Worm (Caenorhabditis elegans): ENCODE data around the gene nspb-10.

Gene nspb-10

ce11 chrII:14598367-14598766, 10.3 kb upstream of the nspb-10 start:
- TF ChIP-seq daf-12 (tag; optimal IDR thresholded peaks at IDR 0.05), result no peak
- no peak for TF ChIP-seq ceh-44 (GFP tag; IDR thresholded peaks at IDR 0.05)
- TF ChIP-seq attf-4 (tag; optimal IDR thresholded peaks at IDR 0.05), result no peak
- TF ChIP-seq Y5F2A.4 (GFP tag; optimal IDR thresholded peaks at IDR 0.05), result no peak
- no peak for TF ChIP-seq Y48G9A.11 (GFP tag; IDR thresholded peaks at IDR 0.05)
- TF ChIP-seq tra-1 (GFP tag; IDR thresholded peaks at IDR 0.05), result 0 out of 2 replicates have a peak, but pooled peaks have one; percentile 29
- no peak for TF ChIP-seq lin-29 (GFP tag; IDR thresholded peaks at IDR 0.05)
- no peak for TF ChIP-seq mep-1 (tag; optimal IDR thresholded peaks at IDR 0.05)
- no peak for TF ChIP-seq D1046.2 (GFP tag; IDR thresholded peaks at IDR 0.05)
- TF ChIP-seq lir-3 (tag; optimal IDR thresholded peaks at IDR 0.05), result no peak
- no peak for TF ChIP-seq T20F7.1 (GFP tag; optimal IDR thresholded peaks at IDR 0.05)
- TF ChIP-seq hif-1 (tag; optimal IDR thresholded peaks at IDR 0.05), result peak; percentile 36 to 76
- TF ChIP-seq dpl-1 (GFP tag; optimal IDR thresholded peaks at IDR 0.05), result peak; percentile 21
- TF ChIP-seq nhr-25 (tag; optimal IDR thresholded peaks at IDR 0.05; ENCODE audit: borderline replicate concordance, insufficient read depth), result no peak
- no peak for TF ChIP-seq skn-1 (tag; optimal IDR thresholded peaks at IDR 0.05)
- TF ChIP-seq nhr-28 (tag; optimal IDR thresholded peaks at IDR 0.05), result peak; percentile 81
- TF ChIP-seq ZK337.2 (GFP tag; IDR thresholded peaks at IDR 0.05), result no peak
- TF ChIP-seq dmd-8 (GFP tag; IDR thresholded peaks at IDR 0.05), result no peak
- TF ChIP-seq F10B5.3 (tag; optimal IDR thresholded peaks at IDR 0.05), result no peak
- TF ChIP-seq dmd-9 (GFP tag; IDR thresholded peaks at IDR 0.05), result no peak
- TF ChIP-seq madf-5 (GFP tag; IDR thresholded peaks at IDR 0.05), result no peak
- TF ChIP-seq duxl-1 (tag; optimal IDR thresholded peaks at IDR 0.05; ENCODE audit: poor library complexity), result no peak
- no peak for TF ChIP-seq egl-43 (GFP tag; IDR thresholded peaks at IDR 0.05)
- TF ChIP-seq aha-1 (tag), result peak; percentile 95
- TF ChIP-seq mxl-3 (GFP tag; optimal IDR thresholded peaks at IDR 0.05), result no peak
- no peak for TF ChIP-seq ceh-82 (tag; optimal IDR thresholded peaks at IDR 0.05)
- TF ChIP-seq snpc-4 (tag; optimal IDR thresholded peaks at IDR 0.05), result no peak
- TF ChIP-seq unc-62 (GFP tag; optimal IDR thresholded peaks at IDR 0.05 in 1 of 2), result peak in 1 of 2 experiments; percentile 59
- no peak for TF ChIP-seq unc-62 (tag; optimal IDR thresholded peaks at IDR 0.05)
- TF ChIP-seq zip-11 (GFP tag; IDR thresholded peaks at IDR 0.05), result no peak
- TF ChIP-seq daf-8 (GFP tag; IDR thresholded peaks at IDR 0.05), result no peak
- peak; percentile 59 for TF ChIP-seq hmg-1.1 (GFP tag; IDR thresholded peaks at IDR 0.05)
- TF ChIP-seq nhr-76 (tag; optimal IDR thresholded peaks at IDR 0.05), result no peak
- TF ChIP-seq pha-4 (GFP tag; IDR thresholded peaks at IDR 0.05), result peak; percentile 23; the same call in 1 of the 2 replicates
- TF ChIP-seq pha-4 (tag; optimal IDR thresholded peaks at IDR 0.05), result no peak
- no peak for TF ChIP-seq F26F4.8 (GFP tag; conservative IDR thresholded peaks at IDR 0.05)
- TF ChIP-seq F49E8.2 (tag; optimal IDR thresholded peaks at IDR 0.05; ENCODE audit: borderline replicate concordance), result no peak
- peak in 1 of 2 experiments; percentile 86 for TF ChIP-seq lsy-2 (tag; optimal IDR thresholded peaks at IDR 0.05)
- no peak for TF ChIP-seq lin-38 (GFP tag; IDR thresholded peaks at IDR 0.05)
- no peak for TF ChIP-seq lim-7 (GFP tag; IDR thresholded peaks at IDR 0.05)
- no peak for TF ChIP-seq ama-1 (optimal IDR thresholded peaks at IDR 0.05)
- no peak for TF ChIP-seq daf-19 (GFP tag; conservative IDR thresholded peaks at IDR 0.05)
- TF ChIP-seq mxl-2 (GFP tag; conservative IDR thresholded peaks at IDR 0.05), result peak; percentile 62; the same call in 1 of the 2 replicates
- TF ChIP-seq ztf-11 (tag; optimal IDR thresholded peaks at IDR 0.05), result no peak
- peak; percentile 91 for TF ChIP-seq hlh-11 (tag; optimal IDR thresholded peaks at IDR 0.05)
- no peak for TF ChIP-seq saeg-2 (GFP tag; IDR thresholded peaks at IDR 0.05)
- no peak for TF ChIP-seq lin-15B (tag; optimal IDR thresholded peaks at IDR 0.05)
- TF ChIP-seq spr-3 (GFP tag; optimal IDR thresholded peaks at IDR 0.05), result no peak
- TF ChIP-seq arid-1 (GFP tag; conservative IDR thresholded peaks at IDR 0.05), result no peak
- TF ChIP-seq snpc-1.2 (GFP tag; IDR thresholded peaks at IDR 0.05), result no peak
- TF ChIP-seq zag-1 (tag; optimal IDR thresholded peaks at IDR 0.05), result no peak
- TF ChIP-seq zfp-3 (GFP tag; conservative IDR thresholded peaks at IDR 0.05), result no peak
- no peak for TF ChIP-seq nhr-111 (GFP tag; optimal IDR thresholded peaks at IDR 0.05)
